Worm (Caenorhabditis elegans): Measurements from ENCODE around the gene C03H12.1.

DNA sequence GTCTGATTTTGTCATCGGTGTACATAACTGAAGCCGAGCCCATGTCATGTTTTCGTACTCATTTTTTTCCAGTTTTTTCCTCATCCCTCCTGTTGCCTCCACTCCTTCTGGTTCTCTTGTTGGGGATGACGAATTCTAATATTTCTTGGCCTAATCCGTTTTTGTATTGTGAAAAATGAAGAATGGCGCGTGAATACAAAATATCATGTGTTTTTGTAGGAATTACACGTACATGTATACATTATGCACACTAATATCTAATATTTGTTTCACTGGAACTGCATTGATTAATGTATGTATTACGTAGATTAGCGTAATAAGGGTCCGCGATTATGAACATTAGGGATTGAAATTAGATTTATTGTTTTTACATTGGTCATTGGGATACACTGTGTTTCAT is 33.6 kb upstream of the C03H12.1 start:
- TF ChIP-seq fkh-10 (GFP tag; optimal IDR thresholded peaks at IDR 0.05) (no peak), dmd-4 (tag; optimal IDR thresholded peaks at IDR 0.05; ENCODE audit: borderline replicate concordance) (no peak), lim-6 (tag; optimal IDR thresholded peaks at IDR 0.05) (no peak), fkh-6 (tag; optimal IDR thresholded peaks at IDR 0.05) (no peak), ceh-31 (tag; optimal IDR thresholded peaks at IDR 0.05) (no peak)
